Worm (Caenorhabditis elegans): ENCODE results near the gene Y64G10A.1.

DNA sequence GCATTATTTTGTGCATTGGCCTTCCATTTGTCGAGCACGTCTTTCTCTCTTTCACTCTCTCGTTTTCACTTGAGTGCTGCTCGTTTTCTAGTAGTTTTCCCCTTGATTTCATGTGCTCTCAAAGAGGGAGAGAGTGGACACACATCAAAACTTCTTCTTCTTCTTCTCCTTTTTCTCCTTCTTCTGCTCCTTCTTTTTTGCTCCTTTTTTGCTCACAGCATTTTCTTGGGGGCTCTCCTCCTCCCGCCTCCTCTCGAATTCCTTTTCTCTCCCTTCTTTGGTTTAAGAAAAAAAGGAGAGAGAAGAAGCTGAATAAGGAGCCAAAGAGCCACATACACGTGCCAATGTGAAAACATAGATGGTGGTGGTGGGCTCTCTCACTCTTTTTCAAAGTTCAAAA, 33.7 kb upstream of the Y64G10A.1 start:
- TF ChIP-seq flt-1 (GFP tag; IDR thresholded peaks at IDR 0.05) = no peak
- TF ChIP-seq ref-1 (GFP tag; conservative IDR thresholded peaks at IDR 0.05) = no peak
